Worm (Caenorhabditis elegans): ENCODE measurements around the gene amt-2.

amt-2 gene

ce11 chrIV:13013711-13014341, 28.4 kb upstream of the amt-2 start:
- TF ChIP-seq flt-1 (GFP tag; IDR thresholded peaks at IDR 0.05) (no peak), ets-7 (tag; optimal IDR thresholded peaks at IDR 0.05) (no peak), pes-1 (GFP tag; IDR thresholded peaks at IDR 0.05) (no peak), ceh-13 (GFP tag; optimal IDR thresholded peaks at IDR 0.05) (no peak), tbx-37 (GFP tag; conservative IDR thresholded peaks at IDR 0.05) (no peak), hnd-1 (tag; optimal IDR thresholded peaks at IDR 0.05) (no peak), ama-1 (optimal IDR thresholded peaks at IDR 0.05) (no peak), ceh-36 (tag; optimal IDR thresholded peaks at IDR 0.05) (no peak), aly-1 (tag; optimal IDR thresholded peaks at IDR 0.05) (no peak)

- no peak for TF ChIP-seq tra-4 (tag; optimal IDR thresholded peaks at IDR 0.05)
- no peak for TF ChIP-seq pes-1 (GFP tag; IDR thresholded peaks at IDR 0.05)
- TF ChIP-seq tbx-11 (GFP tag; IDR thresholded peaks at IDR 0.05): no peak
- TF ChIP-seq ets-7 (tag; optimal IDR thresholded peaks at IDR 0.05): no peak
- TF ChIP-seq ceh-36 (tag; optimal IDR thresholded peaks at IDR 0.05): no peak
- no peak for TF ChIP-seq hnd-1 (tag; optimal IDR thresholded peaks at IDR 0.05)
- no peak for TF ChIP-seq B0310.2 (tag; optimal IDR thresholded peaks at IDR 0.05)
Observed at ce11 chrIV:13015801-13016404, 26.3 kb upstream of the amt-2 start.

- TF ChIP-seq tbx-37 (GFP tag; conservative IDR thresholded peaks at IDR 0.05) (no peak), F13C5.2 (tag; optimal IDR thresholded peaks at IDR 0.05) (no peak), ets-7 (tag; optimal IDR thresholded peaks at IDR 0.05) (no peak), scrt-1 (GFP tag; IDR thresholded peaks at IDR 0.05) (no peak), hmbx-1 (tag; optimal IDR thresholded peaks at IDR 0.05) (no peak), hnd-1 (tag; optimal IDR thresholded peaks at IDR 0.05) (no peak), ceh-36 (tag; optimal IDR thresholded peaks at IDR 0.05) (no peak)
Observed at ce11 chrIV:13016820-13017219, 25.4 kb upstream of the amt-2 start.

- TF ChIP-seq sea-1 (GFP tag; conservative IDR thresholded peaks at IDR 0.05): no peak
- no peak for TF ChIP-seq hmg-4 (GFP tag; optimal IDR thresholded peaks at IDR 0.05)
- TF ChIP-seq flt-1 (GFP tag; IDR thresholded peaks at IDR 0.05): no peak
- no peak for TF ChIP-seq ceh-36 (tag; optimal IDR thresholded peaks at IDR 0.05)
- TF ChIP-seq scrt-1 (GFP tag; IDR thresholded peaks at IDR 0.05): no peak
- TF ChIP-seq tra-4 (tag; optimal IDR thresholded peaks at IDR 0.05): no peak
- no peak for TF ChIP-seq B0310.2 (tag; optimal IDR thresholded peaks at IDR 0.05)
- no peak for TF ChIP-seq pes-1 (GFP tag; IDR thresholded peaks at IDR 0.05)
- no peak for TF ChIP-seq ceh-13 (GFP tag; optimal IDR thresholded peaks at IDR 0.05)
- TF ChIP-seq tbx-37 (GFP tag; conservative IDR thresholded peaks at IDR 0.05): no peak
- no peak for TF ChIP-seq ets-7 (tag; optimal IDR thresholded peaks at IDR 0.05)
- no peak for TF ChIP-seq hmbx-1 (tag; optimal IDR thresholded peaks at IDR 0.05)
- no peak for TF ChIP-seq hnd-1 (tag; optimal IDR thresholded peaks at IDR 0.05)
- TF ChIP-seq F13C5.2 (tag; optimal IDR thresholded peaks at IDR 0.05): no peak
- TF ChIP-seq tbx-11 (GFP tag; IDR thresholded peaks at IDR 0.05): no peak
- TF ChIP-seq ama-1 (optimal IDR thresholded peaks at IDR 0.05): no peak
- no peak for TF ChIP-seq aly-1 (tag; optimal IDR thresholded peaks at IDR 0.05)
Observed at ce11 chrIV:13021006-13021405, 21.2 kb upstream of the amt-2 start.

ce11 chrIV:13022892-13023291, 19.3 kb upstream of the amt-2 start:
- TF ChIP-seq tbx-37 (GFP tag; conservative IDR thresholded peaks at IDR 0.05) (no peak), tbx-11 (GFP tag; IDR thresholded peaks at IDR 0.05) (no peak), hmg-4 (GFP tag; optimal IDR thresholded peaks at IDR 0.05) (peak; percentile 16), hmbx-1 (tag; optimal IDR thresholded peaks at IDR 0.05) (no peak), pes-1 (GFP tag; IDR thresholded peaks at IDR 0.05) (0 out of 2 replicates have a peak, but pooled peaks have one; percentile 15), B0310.2 (tag; optimal IDR thresholded peaks at IDR 0.05) (no peak)

ce11 chrIV:13025853-13026343, 16.3 kb upstream of the amt-2 start:
- TF ChIP-seq tra-4 (tag; optimal IDR thresholded peaks at IDR 0.05) (no peak), aly-1 (tag; optimal IDR thresholded peaks at IDR 0.05) (no peak), hnd-1 (tag; optimal IDR thresholded peaks at IDR 0.05) (no peak), B0310.2 (tag; optimal IDR thresholded peaks at IDR 0.05) (no peak), F13C5.2 (tag; optimal IDR thresholded peaks at IDR 0.05) (no peak), ets-7 (tag; optimal IDR thresholded peaks at IDR 0.05) (no peak)

ce11 chrIV:13026762-13027161, 15.4 kb upstream of the amt-2 start:
- TF ChIP-seq ama-1 (optimal IDR thresholded peaks at IDR 0.05): no peak
- TF ChIP-seq hnd-1 (tag; optimal IDR thresholded peaks at IDR 0.05): no peak
- no peak for TF ChIP-seq F13C5.2 (tag; optimal IDR thresholded peaks at IDR 0.05)
- no peak for TF ChIP-seq aly-1 (tag; optimal IDR thresholded peaks at IDR 0.05)
- TF ChIP-seq ceh-13 (GFP tag; optimal IDR thresholded peaks at IDR 0.05): no peak
- TF ChIP-seq hmbx-1 (tag; optimal IDR thresholded peaks at IDR 0.05): no peak
- TF ChIP-seq ets-7 (tag; optimal IDR thresholded peaks at IDR 0.05): no peak
- TF ChIP-seq tbx-11 (GFP tag; IDR thresholded peaks at IDR 0.05): no peak
- no peak for TF ChIP-seq sea-1 (GFP tag; conservative IDR thresholded peaks at IDR 0.05)
- TF ChIP-seq ceh-36 (tag; optimal IDR thresholded peaks at IDR 0.05): no peak
- TF ChIP-seq flt-1 (GFP tag; IDR thresholded peaks at IDR 0.05): no peak
- no peak for TF ChIP-seq tra-4 (tag; optimal IDR thresholded peaks at IDR 0.05)
- no peak for TF ChIP-seq tbx-37 (GFP tag; conservative IDR thresholded peaks at IDR 0.05)
- TF ChIP-seq hmg-4 (GFP tag; optimal IDR thresholded peaks at IDR 0.05): no peak
- TF ChIP-seq pes-1 (GFP tag; IDR thresholded peaks at IDR 0.05): no peak
- TF ChIP-seq B0310.2 (tag; optimal IDR thresholded peaks at IDR 0.05): no peak
- no peak for TF ChIP-seq scrt-1 (GFP tag; IDR thresholded peaks at IDR 0.05)

Data from whole organism, early embryonic.